Worm (Caenorhabditis elegans) whole organism, late embryonic: ENCODE measurements around the gene fbxc-50.

ENCODE experiments used
- C38D4.7 ChIP-seq: fragments of 200-800 bp; sonication (Bioruptor generic); optimal IDR thresholded peaks from 2 replicates; lab custom pipeline; 2018; ENCODE audit warnings: mild to moderate bottlenecking, missing genetic modification characterization, moderate library complexity, missing compliant biosample characterization
- K09A11.1 ChIP-seq: sonication (generic microtip); optimal IDR thresholded peaks from 2 replicates; lab custom pipeline; 2017; ENCODE audit warnings: antibody characterized with exemption, mild to moderate bottlenecking, missing genetic modification characterization, missing compliant biosample characterization; ENCODE audit not compliant: insufficient read depth
- T23F11.4 ChIP-seq: fragments of 200-800 bp; sonication (Bioruptor generic); optimal IDR thresholded peaks from 2 replicates; lab custom pipeline; 2018; ENCODE audit warnings: mild to moderate bottlenecking, missing genetic modification characterization, missing compliant biosample characterization
- Y22D7AL.16 ChIP-seq: sonication (generic microtip); optimal IDR thresholded peaks from 2 replicates; lab custom pipeline; 2016; ENCODE audit warnings: missing genetic modification characterization, missing compliant biosample characterization
- ahr-1 ChIP-seq: sonication (generic microtip); optimal IDR thresholded peaks from 2 replicates; lab custom pipeline; 2016; ENCODE audit warnings: missing genetic modification characterization, missing compliant biosample characterization
- ceh-18 ChIP-seq: sonication (generic microtip); optimal IDR thresholded peaks from 2 replicates; lab custom pipeline; 2016; ENCODE audit warnings: missing genetic modification characterization, missing compliant biosample characterization
- ceh-19 ChIP-seq: fragments of 200-800 bp; sonication (Bioruptor generic); optimal IDR thresholded peaks from 2 replicates; lab custom pipeline; 2018; ENCODE audit warnings: mild to moderate bottlenecking, missing genetic modification characterization, missing compliant biosample characterization
- ceh-22 ChIP-seq: sonication (generic microtip); optimal IDR thresholded peaks from 2 replicates; lab custom pipeline; 2017; ENCODE audit warnings: missing biosample characterization, missing genetic modification characterization
- ceh-45 ChIP-seq: fragments of 200-800 bp; sonication (Bioruptor generic); IDR thresholded peaks from 2 replicates; pipeline ENCODE4 v1.3.6; 2022; ENCODE audit warnings: missing genetic modification reagents, missing genetic modification characterization, missing compliant biosample characterization
- ceh-6 ChIP-seq: fragments of 200-800 bp; sonication (Bioruptor generic); optimal IDR thresholded peaks from 2 replicates; lab custom pipeline; 2018; ENCODE audit warnings: mild to moderate bottlenecking, missing genetic modification characterization, missing compliant biosample characterization
- ceh-9 ChIP-seq: sonication (generic microtip); optimal IDR thresholded peaks from 2 replicates; lab custom pipeline; 2016; ENCODE audit warnings: mild to moderate bottlenecking, missing genetic modification characterization, inconsistent platforms, missing compliant biosample characterization
- dve-1 ChIP-seq: sonication (generic microtip); optimal IDR thresholded peaks from 2 replicates; lab custom pipeline; 2017; ENCODE audit warnings: antibody characterized with exemption, mild to moderate bottlenecking, missing genetic modification characterization, missing compliant biosample characterization
- elt-2 ChIP-seq: sonication (generic microtip); optimal IDR thresholded peaks from 2 replicates; lab custom pipeline; 2016; ENCODE audit warnings: missing genetic modification reagents, missing genetic modification characterization, missing compliant biosample characterization
- ets-4 ChIP-seq: sonication (generic microtip); optimal IDR thresholded peaks from 2 replicates; lab custom pipeline; 2016; ENCODE audit warnings: missing genetic modification characterization, missing compliant biosample characterization
- eyg-1 ChIP-seq: sonication (generic microtip); optimal IDR thresholded peaks from 2 replicates; lab custom pipeline; 2016; ENCODE audit warnings: missing genotype, missing genetic modification characterization, missing compliant biosample characterization
- fkh-6 ChIP-seq: sonication (generic microtip); optimal IDR thresholded peaks from 2 replicates; lab custom pipeline; 2016; ENCODE audit warnings: missing genetic modification characterization, missing compliant biosample characterization
- hlh-13 ChIP-seq: fragments of 200-800 bp; sonication (Bioruptor generic); optimal IDR thresholded peaks from 2 replicates; lab custom pipeline; 2018; ENCODE audit warnings: mild to moderate bottlenecking, missing genetic modification characterization, missing compliant biosample characterization
- hlh-6 ChIP-seq: sonication (generic microtip); optimal IDR thresholded peaks from 2 replicates; lab custom pipeline; 2016; ENCODE audit warnings: missing genotype, missing genetic modification characterization, missing compliant biosample characterization
- lim-6 ChIP-seq: sonication (generic microtip); optimal IDR thresholded peaks from 2 replicates; lab custom pipeline; 2016; ENCODE audit warnings: missing genetic modification characterization, missing compliant biosample characterization
- lin-11 ChIP-seq: fragments of 200-800 bp; sonication (Bioruptor generic); optimal IDR thresholded peaks from 2 replicates; lab custom pipeline; 2018; ENCODE audit warnings: mild to moderate bottlenecking, missing genetic modification characterization, missing compliant biosample characterization
- madf-2 ChIP-seq: sonication (generic microtip); optimal IDR thresholded peaks from 2 replicates; lab custom pipeline; 2017; ENCODE audit warnings: missing genetic modification characterization, missing compliant biosample characterization
- nfya-1 ChIP-seq: sonication (generic microtip); optimal IDR thresholded peaks from 2 replicates; lab custom pipeline; 2017; ENCODE audit warnings: missing genetic modification characterization, mild to moderate bottlenecking, missing compliant biosample characterization, antibody characterized with exemption, moderate library complexity
- npax-4 ChIP-seq: sonication (generic microtip); optimal IDR thresholded peaks from 2 replicates; lab custom pipeline; 2016; ENCODE audit warnings: missing genetic modification characterization, missing compliant biosample characterization
- odd-2 ChIP-seq: sonication (generic microtip); optimal IDR thresholded peaks from 2 replicates; lab custom pipeline; 2017; ENCODE audit warnings: antibody characterized with exemption, mild to moderate bottlenecking, missing genetic modification characterization, missing compliant biosample characterization
- pag-3 ChIP-seq: sonication (generic microtip); optimal IDR thresholded peaks from 2 replicates; lab custom pipeline; 2016; ENCODE audit warnings: missing compliant biosample characterization, missing genetic modification characterization, borderline replicate concordance
- pat-9 ChIP-seq: fragments of 200-800 bp; sonication (Bioruptor generic); optimal IDR thresholded peaks from 2 replicates; lab custom pipeline; 2018; ENCODE audit warnings: mild to moderate bottlenecking, missing genetic modification characterization, moderate library complexity, missing compliant biosample characterization
- pha-2 ChIP-seq: sonication (generic microtip); optimal IDR thresholded peaks from 2 replicates; lab custom pipeline; 2017; ENCODE audit warnings: mild to moderate bottlenecking, missing genetic modification characterization, missing compliant biosample characterization
- pha-4 ChIP-seq: fragments of 150-350 bp; optimal IDR thresholded peaks from 2 replicates; lab custom pipeline; 2018; ENCODE audit warnings: missing biosample characterization, missing genetic modification reagents, missing genetic modification characterization
- rnt-1 ChIP-seq: sonication (generic microtip); optimal IDR thresholded peaks from 2 replicates; lab custom pipeline; 2016; ENCODE audit warnings: missing genetic modification characterization, missing compliant biosample characterization
- syd-9 ChIP-seq: sonication (generic microtip); optimal IDR thresholded peaks from 2 replicates; lab custom pipeline; 2016; ENCODE audit warnings: mild to moderate bottlenecking, missing genetic modification characterization, moderate library complexity, missing compliant biosample characterization
- tbx-2 ChIP-seq: sonication (generic microtip); optimal IDR thresholded peaks from 2 replicates; lab custom pipeline; 2016; ENCODE audit warnings: missing genetic modification characterization, missing compliant biosample characterization
- ttx-3 ChIP-seq: sonication (generic microtip); optimal IDR thresholded peaks from 2 replicates; lab custom pipeline; 2016; ENCODE audit warnings: missing genetic modification reagents, missing genetic modification characterization, missing compliant biosample characterization
- unc-3 ChIP-seq, 2 experiments: fragments of 200-800 bp in 1 of 2; sonication (Bioruptor generic) in 1 of 2; sonication (generic microtip) in 1 of 2; conservative IDR thresholded peaks in 1 of 2; optimal IDR thresholded peaks in 1 of 2; 2 replicates each; pipeline versions ENCODE4 v1.3.6 to Lab custom; 2016 to 2022; ENCODE audit warnings: missing compliant biosample characterization in 2 of 2, missing genetic modification characterization in 2 of 2, missing genetic modification reagents in 1 of 2
- unc-86 ChIP-seq: sonication (generic microtip); optimal IDR thresholded peaks from 2 replicates; lab custom pipeline; 2016; ENCODE audit warnings: missing genetic modification characterization, missing compliant biosample characterization

The fbxc-50 gene

DNA sequence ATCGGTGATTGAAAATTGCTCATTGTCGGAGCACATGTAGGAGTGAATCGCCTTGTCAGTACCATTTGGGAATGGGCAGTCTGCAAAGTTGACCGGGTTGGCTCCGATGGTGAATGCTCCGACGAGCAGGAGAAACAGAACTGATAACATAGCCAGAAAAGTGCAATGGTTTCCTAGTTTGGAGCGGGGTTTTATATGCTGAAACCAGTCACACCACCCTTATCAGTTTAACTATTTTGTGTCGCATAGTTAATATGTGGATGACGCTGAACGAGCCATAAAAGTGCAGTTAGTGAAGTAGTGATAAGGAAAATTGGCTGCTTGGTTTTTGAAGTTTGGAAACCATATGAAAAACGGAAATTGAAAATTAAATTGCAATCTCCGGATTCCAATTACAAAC is 2.1 kb downstream of the fbxc-50 start, which contains the start of gene C17F4.7:
C17F4.7 (minus strand) TSS at position 180 of the 400 bp plus-strand sequence.
- TF ChIP-seq fkh-6 (tag; lab: Kevin White, UChicago) (no peak), tbx-2 (tag; lab: Kevin White, UChicago) (no peak), pha-2 (no peak), pha-4 (tag; lab: Kevin White, UChicago) (no peak), ceh-18 (no peak), ttx-3 (tag; lab: Kevin White, UChicago) (no peak), hlh-6 (tag; lab: Kevin White, UChicago) (no peak), ceh-22 (no peak), unc-86 (tag; lab: Kevin White, UChicago) (no peak), ceh-9 (tag; lab: Kevin White, UChicago) (no peak), ets-4 (no peak), rnt-1 (tag; lab: Kevin White, UChicago) (no peak), K09A11.1 (tag; lab: Kevin White, UChicago) (no peak), pag-3 (tag; lab: Kevin White, UChicago) (no peak), npax-4 (tag; lab: Kevin White, UChicago) (no peak), unc-3 (GFP tag; conservative IDR thresholded peaks at IDR 0.05; lab: Robert Waterston, UW) (no peak), unc-3 (tag; optimal IDR thresholded peaks at IDR 0.05; lab: Kevin White, UChicago) (no peak)

DNA sequence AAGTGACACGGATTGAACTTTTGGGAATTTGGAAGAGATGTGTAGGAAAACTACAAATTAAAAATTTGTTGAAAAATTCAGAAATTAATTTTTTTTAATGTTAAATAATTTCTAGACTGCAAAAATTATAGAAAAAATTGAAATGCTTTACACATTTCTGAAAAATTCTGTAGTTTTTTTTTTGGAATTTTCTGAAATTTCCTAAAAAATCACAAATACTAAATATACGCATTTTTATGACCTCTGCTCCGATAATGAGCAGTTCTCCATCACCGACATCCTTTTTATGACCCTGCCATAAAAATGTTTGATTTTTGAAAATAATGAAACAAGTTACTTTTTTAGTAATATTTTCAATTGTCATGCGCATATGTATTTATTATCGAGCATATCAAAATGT is 3.2 kb downstream of the fbxc-50 start:
- no peak for TF ChIP-seq lim-6 (tag; lab: Kevin White, UChicago)
- TF ChIP-seq lin-11 (tag; lab: Kevin White, UChicago): no peak
- TF ChIP-seq madf-2 (tag; lab: Kevin White, UChicago): no peak
- no peak for TF ChIP-seq syd-9
- no peak for TF ChIP-seq K09A11.1 (tag; lab: Kevin White, UChicago)
- no peak for TF ChIP-seq fkh-6 (tag; lab: Kevin White, UChicago)
- no peak for TF ChIP-seq ahr-1
- TF ChIP-seq ceh-19 (GFP tag; lab: Kevin White, UChicago): no peak
- no peak for TF ChIP-seq tbx-2 (tag; lab: Kevin White, UChicago)
- no peak for TF ChIP-seq T23F11.4 (GFP tag; lab: Kevin White, UChicago)
- TF ChIP-seq npax-4 (tag; lab: Kevin White, UChicago): no peak
- TF ChIP-seq, all 69 proteins: peak for 0

DNA sequence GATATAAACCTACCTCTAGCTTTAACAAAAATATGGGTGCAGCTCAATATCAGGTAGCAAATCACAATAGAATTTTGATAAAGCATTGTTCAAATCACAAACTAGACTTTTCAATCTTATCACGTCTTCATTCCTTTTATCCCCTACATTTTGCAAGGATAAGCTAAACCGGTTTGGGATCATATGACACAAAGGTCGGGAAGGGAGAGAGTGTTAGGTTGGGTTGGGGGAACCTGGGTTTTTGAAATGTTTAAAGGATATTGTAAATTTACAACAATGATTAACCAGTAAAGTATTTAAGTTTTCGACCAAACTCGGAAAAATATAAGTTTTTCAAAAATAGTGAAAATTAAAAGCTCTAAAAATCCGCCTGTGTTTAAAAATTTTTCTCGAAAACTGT is 3.9 kb downstream of the fbxc-50 start, which contains the start of gene C17F4.12:
C17F4.12 (minus strand) TSS at position 101 of the 400 bp plus-strand sequence.
- TF ChIP-seq hlh-13: no peak

DNA sequence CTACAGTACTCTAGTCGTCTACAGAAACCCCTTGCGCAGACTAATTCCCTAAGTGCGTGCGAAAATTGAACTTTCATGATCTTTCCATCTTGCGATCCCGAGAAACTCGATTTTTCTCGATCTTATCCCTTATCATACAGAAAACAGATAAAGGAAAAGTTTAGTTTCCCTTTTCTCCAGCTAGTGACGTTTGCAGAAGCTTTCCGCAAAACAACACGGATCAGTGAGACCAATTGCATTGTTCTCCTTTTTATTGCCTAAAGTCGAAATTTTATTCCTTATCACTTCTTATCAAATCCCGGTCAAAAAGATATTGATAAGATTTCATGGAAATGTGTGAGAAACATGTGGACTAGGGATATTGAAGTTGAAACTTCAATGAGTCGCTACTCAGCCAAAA is 6.1 kb downstream of the fbxc-50 start:
- TF ChIP-seq dve-1 (no peak), pag-3 (tag; lab: Kevin White, UChicago) (no peak), lim-6 (tag; lab: Kevin White, UChicago) (no peak), fkh-6 (tag; lab: Kevin White, UChicago) (no peak), ceh-6 (no peak), nfya-1 (tag; lab: Kevin White, UChicago) (no peak), unc-3 (GFP tag; conservative IDR thresholded peaks at IDR 0.05; lab: Robert Waterston, UW) (no peak), unc-3 (tag; optimal IDR thresholded peaks at IDR 0.05; lab: Kevin White, UChicago) (no peak)

DNA sequence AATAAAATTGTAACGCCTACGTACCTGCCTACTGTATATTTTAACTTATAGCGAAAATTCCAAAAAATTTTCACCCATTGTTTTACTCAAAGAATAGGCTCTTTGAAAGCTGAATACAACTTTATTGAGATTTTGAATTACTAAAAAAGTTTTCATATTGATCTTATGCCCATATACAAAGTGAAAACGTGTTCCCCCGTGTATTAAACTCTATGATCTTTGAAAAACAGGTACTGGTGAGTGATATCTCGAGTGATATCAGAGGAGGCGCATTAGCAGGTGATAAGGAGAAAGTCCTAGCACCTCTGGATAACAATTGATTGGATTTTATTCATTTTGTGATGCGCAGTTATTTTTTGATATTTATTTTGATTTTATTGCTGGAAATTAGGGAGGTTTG is 7.7 kb downstream of the fbxc-50 start, which contains the start of gene C17F4.3:
C17F4.3 (plus strand) TSS at position 301 of the 400 bp plus-strand sequence.
- no peak for TF ChIP-seq eyg-1
- no peak for TF ChIP-seq pat-9
- no peak for TF ChIP-seq pha-4 (tag; lab: Kevin White, UChicago)
- no peak for TF ChIP-seq ets-4
- TF ChIP-seq odd-2: no peak
- TF ChIP-seq ceh-6: no peak
- no peak for TF ChIP-seq elt-2 (tag; lab: Kevin White, UChicago)
- TF ChIP-seq unc-86 (tag; lab: Kevin White, UChicago): no peak
- no peak for TF ChIP-seq pag-3 (tag; lab: Kevin White, UChicago)
- no peak for TF ChIP-seq ceh-18
- TF ChIP-seq ceh-45: no peak
- no peak for TF ChIP-seq C38D4.7 (GFP tag; lab: Kevin White, UChicago)
- no peak for TF ChIP-seq madf-2 (tag; lab: Kevin White, UChicago)
- no peak for TF ChIP-seq Y22D7AL.16 (tag; lab: Kevin White, UChicago)
